Worm (Caenorhabditis elegans) whole organism, L3 larva: ENCODE results near the gene C04G2.10.

Experiments used
- ZK546.5 ChIP-seq: sonication (generic microtip); optimal IDR thresholded peaks from 2 replicates; lab custom pipeline; 2017; ENCODE audit warnings: missing biosample characterization, missing genetic modification characterization
- ama-1 ChIP-seq: fragments of 150-350 bp; optimal IDR thresholded peaks from 2 replicates; lab custom pipeline; 2018
- ceh-28 ChIP-seq: fragments of 150-350 bp; optimal IDR thresholded peaks from 2 replicates; lab custom pipeline; 2014; ENCODE audit warnings: missing biosample characterization, missing genetic modification reagents, missing genetic modification characterization
- ceh-82 ChIP-seq: fragments of 150-350 bp; optimal IDR thresholded peaks from 2 replicates; lab custom pipeline; 2014; ENCODE audit warnings: missing biosample characterization, missing genetic modification characterization
- daf-12 ChIP-seq: fragments of 150-350 bp; optimal IDR thresholded peaks from 2 replicates; lab custom pipeline; 2014; ENCODE audit warnings: missing biosample characterization, missing genetic modification reagents, missing genetic modification characterization
- egl-27 ChIP-seq: sonication (generic microtip); optimal IDR thresholded peaks from 4 replicates; lab custom pipeline; 2017; ENCODE audit warnings: missing biosample characterization, missing genetic modification reagents, missing genetic modification characterization
- elt-1 ChIP-seq: fragments of 150-350 bp; optimal IDR thresholded peaks from 2 replicates; lab custom pipeline; 2014; ENCODE audit warnings: missing biosample characterization, missing genetic modification characterization
- eor-1 ChIP-seq, 2 experiments: fragments of 150-350 bp; optimal IDR thresholded peaks; 2 replicates each; lab custom pipeline; 2014 to 2018; ENCODE audit warnings: missing biosample characterization in 2 of 2, missing genetic modification characterization in 2 of 2
- fkh-10 ChIP-seq: sonication (generic microtip); optimal IDR thresholded peaks from 2 replicates; lab custom pipeline; 2017; ENCODE audit warnings: missing biosample characterization, missing genetic modification reagents, missing genetic modification characterization
- fos-1 ChIP-seq: fragments of 150-350 bp; optimal IDR thresholded peaks from 2 replicates; lab custom pipeline; 2014; ENCODE audit warnings: missing biosample characterization, missing genetic modification characterization
- hmg-11 ChIP-seq: sonication (generic microtip); optimal IDR thresholded peaks from 2 replicates; lab custom pipeline; 2016; ENCODE audit warnings: missing genetic modification characterization, missing compliant biosample characterization
- lin-15B ChIP-seq: fragments of 150-350 bp; optimal IDR thresholded peaks from 2 replicates; lab custom pipeline; 2014; ENCODE audit warnings: missing biosample characterization, missing genetic modification characterization
- lin-39 ChIP-seq: fragments of 150-350 bp; optimal IDR thresholded peaks from 2 replicates; lab custom pipeline; 2018; ENCODE audit warnings: missing biosample characterization, missing genetic modification reagents, missing genetic modification characterization
- lsy-12 ChIP-seq: sonication (generic microtip); optimal IDR thresholded peaks from 2 replicates; lab custom pipeline; 2016; ENCODE audit warnings: mild to moderate bottlenecking, missing genetic modification characterization, missing compliant biosample characterization
- nfya-1 ChIP-seq: sonication (generic microtip); optimal IDR thresholded peaks from 2 replicates; lab custom pipeline; 2017; ENCODE audit warnings: missing genetic modification characterization, mild to moderate bottlenecking, missing compliant biosample characterization, antibody characterized with exemption, moderate library complexity; ENCODE audit not compliant: insufficient read depth
- nhr-11 ChIP-seq: fragments of 150-350 bp; optimal IDR thresholded peaks from 2 replicates; lab custom pipeline; 2014; ENCODE audit warnings: missing biosample characterization, missing genetic modification characterization
- nhr-23 ChIP-seq: fragments of 150-350 bp; optimal IDR thresholded peaks from 2 replicates; lab custom pipeline; 2014; ENCODE audit warnings: missing biosample characterization, missing genetic modification reagents, missing genetic modification characterization
- nhr-237 ChIP-seq: fragments of 150-350 bp; optimal IDR thresholded peaks from 2 replicates; lab custom pipeline; 2014; ENCODE audit warnings: missing biosample characterization, missing genetic modification characterization
- nhr-25 ChIP-seq: sonication (generic microtip); optimal IDR thresholded peaks from 2 replicates; lab custom pipeline; 2017; ENCODE audit warnings: missing biosample characterization, missing genetic modification characterization
- nhr-28 ChIP-seq: fragments of 150-350 bp; optimal IDR thresholded peaks from 2 replicates; lab custom pipeline; 2014; ENCODE audit warnings: missing biosample characterization, missing genetic modification characterization
- nhr-43 ChIP-seq: sonication (generic microtip); optimal IDR thresholded peaks from 2 replicates; lab custom pipeline; 2016; ENCODE audit warnings: mild to moderate bottlenecking, missing genetic modification characterization, missing compliant biosample characterization; ENCODE audit not compliant: poor library complexity, severe bottlenecking
- nhr-67 ChIP-seq: fragments of 150-350 bp; optimal IDR thresholded peaks from 2 replicates; lab custom pipeline; 2014; ENCODE audit warnings: missing biosample characterization, missing genetic modification characterization
- nhr-76 ChIP-seq: fragments of 150-350 bp; sonication (generic microtip); optimal IDR thresholded peaks from 5 replicates; lab custom pipeline; 2014; ENCODE audit warnings: missing biosample characterization, missing genetic modification characterization
- pha-4 ChIP-seq: fragments of 150-350 bp; optimal IDR thresholded peaks from 2 replicates; lab custom pipeline; 2014; ENCODE audit warnings: missing biosample characterization, missing genetic modification reagents, missing genetic modification characterization
- pqm-1 ChIP-seq: fragments of 150-350 bp; optimal IDR thresholded peaks from 2 replicates; lab custom pipeline; 2017; ENCODE audit warnings: missing biosample characterization, missing genetic modification characterization, inconsistent platforms
- skn-1 ChIP-seq: fragments of 150-350 bp; optimal IDR thresholded peaks from 2 replicates; lab custom pipeline; 2014; ENCODE audit warnings: missing biosample characterization, missing genetic modification characterization
- snpc-4 ChIP-seq: fragments of 150-350 bp; optimal IDR thresholded peaks from 2 replicates; lab custom pipeline; 2014; ENCODE audit warnings: missing biosample characterization, missing genetic modification characterization
- unc-39 ChIP-seq: sonication (generic microtip); optimal IDR thresholded peaks from 4 replicates; lab custom pipeline; 2017; ENCODE audit warnings: missing biosample characterization, missing genetic modification characterization
- unc-62 ChIP-seq: fragments of 150-350 bp; sonication (generic microtip); optimal IDR thresholded peaks from 4 replicates; lab custom pipeline; 2014; ENCODE audit warnings: missing biosample characterization, missing genetic modification reagents, missing genetic modification characterization
- zag-1 ChIP-seq: fragments of 150-350 bp; optimal IDR thresholded peaks from 2 replicates; lab custom pipeline; 2014; ENCODE audit warnings: missing biosample characterization, missing genetic modification characterization
- ztf-11 ChIP-seq: fragments of 150-350 bp; optimal IDR thresholded peaks from 2 replicates; lab custom pipeline; 2014; ENCODE audit warnings: missing biosample characterization, missing genetic modification characterization

C04G2.10 gene

DNA sequence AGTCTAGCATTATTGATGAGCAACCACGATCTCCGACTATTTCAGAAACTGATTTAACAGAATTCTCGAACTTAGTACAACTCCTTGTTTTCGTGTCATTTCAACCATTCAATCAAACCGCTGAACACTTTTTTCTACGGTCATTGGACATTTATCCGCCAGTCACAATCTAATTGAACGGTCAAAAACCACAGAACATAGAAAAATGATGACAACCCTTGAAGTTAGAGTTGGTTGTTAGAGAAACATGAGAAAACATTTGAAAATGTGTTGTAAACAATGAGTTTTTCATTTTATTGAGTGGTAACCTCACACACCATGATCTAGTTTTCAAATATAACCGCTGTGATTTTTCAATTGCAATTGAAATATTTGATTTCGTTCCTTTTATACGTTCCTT is 29.2 kb downstream of the C04G2.10 start:
- TF ChIP-seq lin-15B, result no peak

DNA sequence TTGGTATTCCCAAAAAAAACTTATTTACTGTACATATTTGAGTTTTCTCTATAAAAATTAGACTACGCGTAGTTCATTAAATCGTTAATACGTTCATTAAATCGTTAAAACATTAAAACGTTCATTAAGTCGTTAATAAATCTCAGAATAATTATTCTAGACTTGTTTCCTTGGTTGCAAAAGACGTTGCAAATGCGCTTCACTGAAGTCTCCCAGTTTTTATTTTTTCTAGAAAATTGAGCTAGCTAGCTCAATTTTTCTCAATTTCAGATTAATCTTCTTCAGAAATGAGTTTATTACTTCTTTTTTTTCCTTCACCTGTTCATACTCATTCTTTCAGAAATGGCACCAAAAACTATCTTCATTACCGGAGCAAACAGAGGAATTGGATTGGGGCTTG is 29.7 kb downstream of the C04G2.10 start:
- TF ChIP-seq ztf-11 (tag; lab: Kevin White, UChicago) (no peak), ceh-28 (no peak), ZK546.5 (tag; lab: Kevin White, UChicago) (no peak), unc-39 (tag; lab: Kevin White, UChicago) (no peak)

DNA sequence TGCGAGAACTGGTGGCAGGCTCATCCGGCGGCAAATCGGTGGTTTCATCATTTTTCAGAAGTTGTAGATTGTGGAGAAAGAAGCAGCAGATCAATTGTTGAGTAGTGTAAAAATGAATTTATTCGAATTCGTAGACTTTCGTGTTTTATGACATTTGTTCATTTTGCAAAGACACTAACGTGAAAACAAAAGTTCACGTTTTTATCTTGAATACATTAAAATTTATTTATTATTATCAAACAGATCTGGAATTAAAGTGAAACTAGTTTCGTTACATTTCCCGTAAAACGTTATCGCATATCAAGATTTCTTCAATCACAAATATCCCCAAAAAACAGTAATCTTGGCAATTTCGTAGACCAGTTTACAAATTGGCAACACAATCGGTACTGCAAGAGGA is 31.6 kb downstream of the C04G2.10 start, which contains the start of gene T14G10.8:
TSS of gene T14G10.8 (minus strand) at position 101 of the 400 bp plus-strand sequence.
- no peak for TF ChIP-seq egl-27 (tag; lab: Kevin White, UChicago)
- no peak for TF ChIP-seq nhr-67 (tag; lab: Kevin White, UChicago)
- TF ChIP-seq skn-1 (tag; lab: Kevin White, UChicago), result no peak
- no peak for TF ChIP-seq elt-1 (tag; lab: Kevin White, UChicago)
- TF ChIP-seq snpc-4 (tag; lab: Kevin White, UChicago), result no peak
- no peak for TF ChIP-seq eor-1 (tag; optimal IDR thresholded peaks at IDR 0.05; lab: Kevin White, UChicago)
- no peak for TF ChIP-seq ama-1 (lab: Kevin White, UChicago)
- TF ChIP-seq lin-15B, result no peak
- TF ChIP-seq pqm-1 (tag; lab: Kevin White, UChicago), result no peak
- TF ChIP-seq unc-62 (GFP tag; lab: Kevin White, UChicago), result no peak
- TF ChIP-seq nhr-43 (tag; lab: Kevin White, UChicago), result no peak
- no peak for TF ChIP-seq hmg-11
- no peak for TF ChIP-seq ZK546.5 (tag; lab: Kevin White, UChicago)
- TF ChIP-seq nfya-1, result no peak

DNA sequence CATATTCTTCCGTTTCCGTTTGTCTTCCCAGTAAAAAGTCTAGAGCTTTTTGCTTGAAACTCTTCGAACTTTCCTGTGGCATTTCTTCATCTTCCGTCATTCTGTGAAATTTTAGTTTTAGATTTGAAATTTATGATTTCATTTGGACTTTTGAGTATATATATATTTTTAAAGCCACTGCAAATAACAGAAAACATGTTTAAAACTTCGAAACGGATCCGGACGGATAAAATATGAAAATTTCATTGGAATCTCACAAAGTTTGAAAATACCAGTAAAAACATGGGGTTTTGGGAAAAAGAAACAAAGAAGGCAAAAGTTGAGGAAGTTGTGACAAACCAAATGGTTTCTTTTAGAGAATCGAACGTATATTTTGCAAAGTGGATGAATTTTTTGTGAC is 33.7 kb downstream of the C04G2.10 start, which contains the start of gene pigs-1:
TSS of gene pigs-1 (minus strand) at position 101 of the 400 bp plus-strand sequence.
- no peak for TF ChIP-seq lsy-12
- TF ChIP-seq elt-1 (tag; lab: Kevin White, UChicago), result no peak
- TF ChIP-seq nhr-25, result no peak
- TF ChIP-seq fkh-10 (GFP tag; lab: Kevin White, UChicago), result no peak
- TF ChIP-seq egl-27 (tag; lab: Kevin White, UChicago), result no peak
- no peak for TF ChIP-seq zag-1 (tag; lab: Kevin White, UChicago)
- TF ChIP-seq ama-1 (lab: Kevin White, UChicago), result no peak
- TF ChIP-seq fos-1, result no peak
- TF ChIP-seq lin-39 (tag; lab: Kevin White, UChicago), result no peak
- no peak for TF ChIP-seq eor-1 (tag; optimal IDR thresholded peaks at IDR 0.05; lab: Kevin White, UChicago)
- no peak for TF ChIP-seq nhr-67 (tag; lab: Kevin White, UChicago)
- TF ChIP-seq nhr-23, result no peak

DNA sequence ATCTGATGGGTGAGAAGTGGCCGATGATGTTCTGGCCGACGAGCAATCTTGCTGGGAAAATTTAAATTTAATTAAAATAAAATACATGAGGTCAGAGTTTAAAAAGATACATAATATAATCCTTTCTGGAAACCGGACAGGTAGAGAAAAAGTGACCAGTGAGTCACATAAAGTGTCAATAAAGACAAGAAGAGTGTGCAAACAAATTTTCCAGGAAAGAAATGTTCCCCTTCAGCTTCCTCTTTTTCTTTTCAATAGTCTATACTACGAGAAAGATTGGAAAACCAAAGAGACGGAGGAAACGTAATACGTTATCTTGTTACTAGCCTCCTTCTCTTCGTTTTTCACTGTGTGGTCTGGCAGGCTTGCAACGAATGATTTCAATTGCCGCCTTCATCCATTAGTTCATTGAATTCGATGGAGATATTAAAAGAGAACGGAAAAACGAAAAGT is 35.3 kb downstream of the C04G2.10 start, which contains the start of gene tsp-12:
TSS of gene tsp-12 (minus strand) at position 51 of the 453 bp plus-strand sequence.
- TF ChIP-seq pha-4 (tag; lab: Kevin White, UChicago), result peak; percentile 63
- TF ChIP-seq snpc-4 (tag; lab: Kevin White, UChicago), result peak; percentile 50
- no peak for TF ChIP-seq hmg-11

DNA sequence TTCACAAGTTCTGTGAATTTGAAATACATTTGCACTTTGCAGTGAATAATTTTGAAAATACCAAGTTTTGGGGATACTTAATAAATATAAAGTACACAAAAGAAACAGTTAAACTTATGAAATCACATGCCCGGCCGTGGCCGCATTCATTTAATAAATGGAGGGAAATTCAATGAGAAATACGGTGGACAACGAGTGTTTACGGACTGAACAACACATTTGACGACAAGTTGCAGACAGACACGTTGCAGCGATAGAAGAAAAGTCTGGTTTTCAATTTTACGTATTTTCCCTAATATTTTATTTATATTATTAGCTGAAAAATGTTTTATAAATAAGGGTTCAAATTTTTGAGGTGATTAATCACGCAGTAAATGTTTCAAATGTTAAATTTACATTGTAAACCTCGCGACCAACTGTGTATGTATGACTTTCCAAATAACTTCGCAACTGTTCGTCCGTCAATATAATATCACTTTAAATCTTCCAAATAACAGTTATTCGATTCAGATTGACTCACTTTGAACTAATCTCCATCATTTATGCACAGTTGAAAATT is 36.3 kb downstream of the C04G2.10 start, which contains the start of gene copg-1:
TSS of gene copg-1 (plus strand) at position 509 of the 559 bp plus-strand sequence.
- TF ChIP-seq nhr-11 (tag; lab: Kevin White, UChicago), result no peak
- TF ChIP-seq lsy-12, result no peak
- peak; percentile 31 for TF ChIP-seq nhr-43 (tag; lab: Kevin White, UChicago)
- peak; percentile 43 for TF ChIP-seq lin-15B
- TF ChIP-seq fos-1, result no peak
- no peak for TF ChIP-seq nhr-237 (tag; lab: Kevin White, UChicago)
- TF ChIP-seq nhr-76, result no peak
- TF ChIP-seq ceh-82 (tag; lab: Kevin White, UChicago), result no peak
- no peak for TF ChIP-seq daf-12 (tag; lab: Kevin White, UChicago)
- TF ChIP-seq pha-4 (tag; lab: Kevin White, UChicago), result peak; percentile 66
- no peak for TF ChIP-seq zag-1 (tag; lab: Kevin White, UChicago)
- TF ChIP-seq skn-1 (tag; lab: Kevin White, UChicago), result no peak
- no peak for TF ChIP-seq eor-1 (tag; optimal IDR thresholded peaks at IDR 0.05; lab: Kevin White, UChicago)
- peak; percentile 77 for TF ChIP-seq nfya-1
- TF ChIP-seq pqm-1 (tag; lab: Kevin White, UChicago), result peak; percentile 19
- TF ChIP-seq nhr-23, result peak; percentile 63
- peak; percentile 4 for TF ChIP-seq nhr-25
- no peak for TF ChIP-seq egl-27 (tag; lab: Kevin White, UChicago)
- TF ChIP-seq unc-62 (GFP tag; lab: Kevin White, UChicago), result no peak
- peak; percentile 51 for TF ChIP-seq snpc-4 (tag; lab: Kevin White, UChicago)
- TF ChIP-seq hmg-11, result peak; percentile 75
- no peak for TF ChIP-seq nhr-28
